Worm (Caenorhabditis elegans) whole organism, L4 larva: ENCODE data around the gene ran-1.

Source experiments
- D1046.2 ChIP-seq: fragments of 200-800 bp; sonication (Bioruptor generic); IDR thresholded peaks from 2 replicates; pipeline ENCODE4 v1.3.6; 2022; ENCODE audit warnings: missing genetic modification characterization, missing compliant biosample characterization
- F26F4.8 ChIP-seq: fragments of 200-800 bp; sonication (Bioruptor generic); conservative IDR thresholded peaks from 2 replicates; pipeline ENCODE4 v1.3.6; 2022; ENCODE audit warnings: missing genetic modification characterization, missing compliant biosample characterization
- F37D6.2 ChIP-seq: sonication (generic microtip); optimal IDR thresholded peaks from 2 replicates; lab custom pipeline; 2016; ENCODE audit warnings: mild to moderate bottlenecking, missing genetic modification characterization, missing compliant biosample characterization
- F49E8.2 ChIP-seq: sonication (generic microtip); optimal IDR thresholded peaks from 2 replicates; lab custom pipeline; 2016; ENCODE audit warnings: missing compliant biosample characterization, mild to moderate bottlenecking, missing genetic modification characterization, borderline replicate concordance
- T20F7.1 ChIP-seq: fragments of 200-800 bp; sonication (Bioruptor generic); optimal IDR thresholded peaks from 2 replicates; lab custom pipeline; 2018; ENCODE audit warnings: mild to moderate bottlenecking, missing genetic modification characterization, missing compliant biosample characterization
- Y48G9A.11 ChIP-seq: fragments of 200-800 bp; sonication (Bioruptor generic); IDR thresholded peaks from 2 replicates; pipeline ENCODE4 v1.3.6; 2022; ENCODE audit warnings: missing genetic modification reagents, missing genetic modification characterization, missing compliant biosample characterization
- Y75B8A.6 ChIP-seq: fragments of 200-800 bp; sonication (Bioruptor generic); IDR thresholded peaks from 2 replicates; pipeline ENCODE4 v1.3.6; 2022; ENCODE audit warnings: missing genetic modification reagents, missing genetic modification characterization, missing compliant biosample characterization
- ZK337.2 ChIP-seq: fragments of 200-800 bp; sonication (Bioruptor generic); IDR thresholded peaks from 2 replicates; pipeline ENCODE4 v1.3.6; 2022; ENCODE audit warnings: missing genetic modification reagents, missing genetic modification characterization, missing compliant biosample characterization
- aly-2 ChIP-seq: sonication (generic microtip); optimal IDR thresholded peaks from 2 replicates; lab custom pipeline; 2018; ENCODE audit warnings: missing biosample characterization, missing genetic modification characterization
- ama-1 ChIP-seq: fragments of 150-350 bp; optimal IDR thresholded peaks from 2 replicates; lab custom pipeline; 2014; ENCODE audit warnings: inconsistent platforms, mixed read lengths
- arid-1 ChIP-seq: fragments of 200-800 bp; sonication (Bioruptor generic); conservative IDR thresholded peaks from 2 replicates; pipeline ENCODE4 v1.3.6; 2022; ENCODE audit warnings: missing genetic modification reagents, missing genetic modification characterization, missing compliant biosample characterization
- ceh-44 ChIP-seq: fragments of 200-800 bp; sonication (Bioruptor generic); IDR thresholded peaks from 2 replicates; pipeline ENCODE4 v1.3.6; 2022; ENCODE audit warnings: missing genetic modification reagents, missing genetic modification characterization, missing compliant biosample characterization
- ceh-82 ChIP-seq: sonication (generic microtip); optimal IDR thresholded peaks from 2 replicates; lab custom pipeline; 2017; ENCODE audit warnings: missing biosample characterization, missing genetic modification characterization
- daf-12 ChIP-seq: fragments of 150-350 bp; optimal IDR thresholded peaks from 2 replicates; lab custom pipeline; 2014; ENCODE audit warnings: missing biosample characterization, missing genetic modification reagents, missing genetic modification characterization
- daf-8 ChIP-seq: fragments of 200-800 bp; sonication (Bioruptor generic); IDR thresholded peaks from 2 replicates; pipeline ENCODE4 v1.3.6; 2022; ENCODE audit warnings: missing genetic modification characterization, missing compliant biosample characterization
- dmd-6 ChIP-seq: fragments of 200-800 bp; sonication (Bioruptor generic); IDR thresholded peaks from 2 replicates; pipeline ENCODE4 v1.3.6; 2022; ENCODE audit warnings: missing genetic modification reagents, missing genetic modification characterization, missing compliant biosample characterization
- dmd-9 ChIP-seq: fragments of 200-800 bp; sonication (Bioruptor generic); IDR thresholded peaks from 2 replicates; pipeline ENCODE4 v1.3.6; 2022; ENCODE audit warnings: missing genetic modification reagents, missing genetic modification characterization, missing compliant biosample characterization
- gei-8 ChIP-seq: fragments of 200-800 bp; sonication (Bioruptor generic); optimal IDR thresholded peaks from 2 replicates; lab custom pipeline; 2018; ENCODE audit warnings: mild to moderate bottlenecking, missing genetic modification characterization, missing compliant biosample characterization
- hif-1 ChIP-seq, 2 experiments: sonication (generic microtip); optimal IDR thresholded peaks; 2 replicates each; lab custom pipeline; 2016 to 2017; ENCODE audit warnings: missing compliant biosample characterization in 2 of 2, missing genetic modification characterization in 2 of 2, missing genetic modification reagents in 2 of 2, missing genotype in 2 of 2, mild to moderate bottlenecking in 1 of 2
- hlh-11 ChIP-seq: fragments of 200-800 bp; sonication (Bioruptor generic); optimal IDR thresholded peaks from 2 replicates; lab custom pipeline; 2018; ENCODE audit warnings: mild to moderate bottlenecking, missing genetic modification characterization, missing compliant biosample characterization
- jun-1 ChIP-seq: fragments of 150-350 bp; optimal IDR thresholded peaks from 2 replicates; lab custom pipeline; 2014; ENCODE audit warnings: missing biosample characterization, missing genetic modification reagents, missing genetic modification characterization
- lim-7 ChIP-seq: fragments of 200-800 bp; sonication (Bioruptor generic); IDR thresholded peaks from 2 replicates; pipeline ENCODE4 v1.3.6; 2022; ENCODE audit warnings: missing genetic modification characterization, missing compliant biosample characterization
- lin-1 ChIP-seq: fragments of 200-800 bp; sonication (Bioruptor generic); IDR thresholded peaks from 2 replicates; pipeline ENCODE4 v1.3.6; 2022; ENCODE audit warnings: missing genetic modification reagents, missing genetic modification characterization, missing compliant biosample characterization
- lin-15B ChIP-seq: fragments of 150-350 bp; sonication (generic microtip); optimal IDR thresholded peaks from 3 replicates; lab custom pipeline; 2014; ENCODE audit warnings: missing biosample characterization, missing genetic modification characterization
- lin-38 ChIP-seq: fragments of 200-800 bp; sonication (Bioruptor generic); IDR thresholded peaks from 2 replicates; pipeline ENCODE4 v1.3.6; 2022; ENCODE audit warnings: missing genetic modification reagents, missing genetic modification characterization, missing compliant biosample characterization
- lin-39 ChIP-seq: fragments of 150-350 bp; optimal IDR thresholded peaks from 2 replicates; lab custom pipeline; 2014; ENCODE audit warnings: missing biosample characterization, missing genetic modification reagents, missing genetic modification characterization
- lsy-2 ChIP-seq, 2 experiments: fragments of 150-350 bp in 1 of 2; sonication (generic microtip) in 1 of 2; optimal IDR thresholded peaks; 2 replicates each; lab custom pipeline; 2014 to 2017; ENCODE audit warnings: missing biosample characterization in 2 of 2, missing genetic modification characterization in 2 of 2
- mep-1 ChIP-seq: fragments of 150-350 bp; sonication (generic microtip); optimal IDR thresholded peaks from 3 replicates; lab custom pipeline; 2014; ENCODE audit warnings: missing biosample characterization, missing genetic modification characterization
- mes-2 ChIP-seq: sonication (generic microtip); optimal IDR thresholded peaks from 2 replicates; lab custom pipeline; 2016; ENCODE audit warnings: missing genotype, mild to moderate bottlenecking, missing genetic modification characterization, missing compliant biosample characterization; ENCODE audit not compliant: poor library complexity, severe bottlenecking
- nhr-10 ChIP-seq: fragments of 150-350 bp; optimal IDR thresholded peaks from 2 replicates; lab custom pipeline; 2014; ENCODE audit warnings: missing biosample characterization, missing genetic modification characterization
- nhr-11 ChIP-seq: fragments of 150-350 bp; optimal IDR thresholded peaks from 2 replicates; lab custom pipeline; 2014; ENCODE audit warnings: missing biosample characterization, missing genetic modification characterization
- nhr-111 ChIP-seq: fragments of 200-800 bp; sonication (Bioruptor generic); optimal IDR thresholded peaks from 2 replicates; lab custom pipeline; 2018; ENCODE audit warnings: mild to moderate bottlenecking, missing genetic modification characterization, missing compliant biosample characterization
- nhr-25 ChIP-seq: sonication (generic microtip); optimal IDR thresholded peaks from 2 replicates; lab custom pipeline; 2017; ENCODE audit warnings: missing genetic modification characterization, mild to moderate bottlenecking, missing compliant biosample characterization, antibody characterized with exemption, moderate library complexity, borderline replicate concordance; ENCODE audit not compliant: insufficient read depth
- nhr-28 ChIP-seq: fragments of 150-350 bp; optimal IDR thresholded peaks from 2 replicates; lab custom pipeline; 2014; ENCODE audit warnings: missing biosample characterization, missing genetic modification characterization
- nhr-42 ChIP-seq: fragments of 200-800 bp; sonication (Bioruptor generic); IDR thresholded peaks from 2 replicates; pipeline ENCODE4 v1.3.6; 2022; ENCODE audit warnings: missing genetic modification characterization, missing compliant biosample characterization
- nhr-48 ChIP-seq: sonication (generic microtip); optimal IDR thresholded peaks from 2 replicates; lab custom pipeline; 2016; ENCODE audit warnings: mild to moderate bottlenecking, missing genetic modification characterization, missing compliant biosample characterization
- nhr-77 ChIP-seq: fragments of 150-350 bp; optimal IDR thresholded peaks from 2 replicates; lab custom pipeline; 2014; ENCODE audit warnings: missing biosample characterization, missing genetic modification characterization
- pha-4 ChIP-seq, 2 experiments: fragments of 150-350 bp in 1 of 2; fragments of 200-800 bp in 1 of 2; sonication (Bioruptor generic) in 1 of 2; IDR thresholded peaks in 1 of 2; optimal IDR thresholded peaks in 1 of 2; 2 replicates each; pipeline versions ENCODE4 v1.3.6 to Lab custom; 2014 to 2022; ENCODE audit warnings: missing genetic modification characterization in 2 of 2, missing genetic modification reagents in 2 of 2, missing biosample characterization in 1 of 2, missing compliant biosample characterization in 1 of 2
- php-3 ChIP-seq: fragments of 200-800 bp; sonication (Bioruptor generic); IDR thresholded peaks from 2 replicates; pipeline ENCODE4 v1.3.6; 2022; ENCODE audit warnings: missing genetic modification reagents, missing genetic modification characterization, missing compliant biosample characterization
- rbr-2 ChIP-seq: sonication (generic microtip); optimal IDR thresholded peaks from 2 replicates; lab custom pipeline; 2016; ENCODE audit warnings: missing genotype, missing genetic modification characterization, missing compliant biosample characterization
- skn-1 ChIP-seq: fragments of 150-350 bp; optimal IDR thresholded peaks from 2 replicates; lab custom pipeline; 2014; ENCODE audit warnings: missing biosample characterization, missing genetic modification characterization
- snpc-1.2 ChIP-seq: fragments of 200-800 bp; sonication (Bioruptor generic); IDR thresholded peaks from 2 replicates; pipeline ENCODE4 v1.3.6; 2022; ENCODE audit warnings: missing genetic modification reagents, missing genetic modification characterization, missing compliant biosample characterization
- unc-130 ChIP-seq: sonication (generic microtip); optimal IDR thresholded peaks from 2 replicates; lab custom pipeline; 2016; ENCODE audit warnings: missing genetic modification reagents, missing genetic modification characterization, missing compliant biosample characterization
- unc-39 ChIP-seq: sonication (generic microtip); optimal IDR thresholded peaks from 2 replicates; lab custom pipeline; 2017; ENCODE audit warnings: missing biosample characterization, missing genetic modification characterization
- zag-1 ChIP-seq: fragments of 150-350 bp; optimal IDR thresholded peaks from 2 replicates; lab custom pipeline; 2014; ENCODE audit warnings: missing biosample characterization, missing genetic modification characterization
- zfp-3 ChIP-seq: fragments of 200-800 bp; sonication (Bioruptor generic); conservative IDR thresholded peaks from 2 replicates; pipeline ENCODE4 v1.3.6; 2022; ENCODE audit warnings: missing genetic modification reagents, missing genetic modification characterization, missing compliant biosample characterization

The ran-1 gene

ce11 chrIII:10742382-10742860, 5.1 kb downstream of the ran-1 start, which contains the start of the genes tbb-1 and rib-2 (continued):
- TF ChIP-seq snpc-1.2: 0 out of 2 replicates have a peak, but pooled peaks have one; percentile 48
- TF ChIP-seq unc-130: peak; percentile 95
- TF ChIP-seq nhr-111: no peak
- no peak for TF ChIP-seq gei-8 (GFP tag; lab: Kevin White, UChicago)
- peak; percentile 39 for TF ChIP-seq jun-1 (tag; lab: Kevin White, UChicago)
- TF ChIP-seq Y48G9A.11: peak; percentile 88
- peak; percentile 92 for TF ChIP-seq nhr-77
- TF ChIP-seq lin-1 (GFP tag; lab: Robert Waterston, UW): peak; percentile 97
- peak; percentile 16 for TF ChIP-seq nhr-11 (tag; lab: Kevin White, UChicago)
- peak; percentile 85 for TF ChIP-seq nhr-28 (tag; lab: Kevin White, UChicago)
- no peak for TF ChIP-seq ceh-82 (tag; lab: Kevin White, UChicago)
- peak; percentile 99 for TF ChIP-seq php-3 (GFP tag; lab: Robert Waterston, UW)
- TF ChIP-seq nhr-48 (tag; lab: Kevin White, UChicago): peak; percentile 75
- TF ChIP-seq dmd-9 (GFP tag; lab: Robert Waterston, UW): 0 out of 2 replicates have a peak, but pooled peaks have one; percentile 32
- peak; percentile 94 for TF ChIP-seq dmd-6 (GFP tag; lab: Robert Waterston, UW)
- 0 out of 2 replicates have a peak, but pooled peaks have one; percentile 45 for TF ChIP-seq D1046.2
- TF ChIP-seq zag-1 (tag; lab: Kevin White, UChicago): no peak
- peak; percentile 77 for TF ChIP-seq arid-1 (GFP tag; lab: Robert Waterston, UW)
- peak; percentile 71 for TF ChIP-seq nhr-25 (tag; lab: Kevin White, UChicago)
- TF ChIP-seq F37D6.2 (tag; lab: Kevin White, UChicago): no peak
- no peak for TF ChIP-seq aly-2 (tag; lab: Kevin White, UChicago)

DNA sequence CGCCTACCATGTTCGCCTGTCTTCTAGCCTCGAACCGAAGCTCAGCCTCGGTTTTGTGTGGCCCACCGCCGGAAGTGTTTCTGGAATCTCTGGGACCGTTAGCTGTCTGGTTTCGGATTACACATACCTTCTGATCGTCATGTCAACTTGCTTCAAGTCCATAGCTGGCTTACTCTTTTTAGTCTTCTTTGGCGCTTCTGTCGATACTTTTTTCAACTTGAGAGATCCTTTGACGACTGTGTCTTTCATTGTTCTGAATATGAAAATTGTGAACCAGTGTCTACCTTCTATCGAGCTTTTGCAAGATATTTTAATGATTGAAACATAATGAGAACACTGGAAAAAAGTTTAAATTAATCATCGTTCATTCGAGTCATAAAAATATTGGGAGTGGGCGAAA, 7.0 kb downstream of the ran-1 start, which contains the start of gene K01G5.8:
Gene K01G5.8, minus strand, starts transcription at position 255 of the 400 bp plus-strand sequence.
- TF ChIP-seq lsy-2 (tag; optimal IDR thresholded peaks at IDR 0.05; lab: Kevin White, UChicago): no peak
- TF ChIP-seq ama-1 (lab: Kevin White, UChicago): peak; percentile 41
- 0 out of 2 replicates have a peak, but pooled peaks have one; percentile 5 for TF ChIP-seq lim-7 (GFP tag; lab: Robert Waterston, UW)
- no peak for TF ChIP-seq snpc-1.2
- TF ChIP-seq ceh-44 (GFP tag; lab: Robert Waterston, UW): no peak
- TF ChIP-seq nhr-11 (tag; lab: Kevin White, UChicago): no peak
- TF ChIP-seq ZK337.2 (GFP tag; lab: Robert Waterston, UW): no peak
- TF ChIP-seq lin-39 (tag; lab: Kevin White, UChicago): no peak
- peak; percentile 8 for TF ChIP-seq F49E8.2 (tag; lab: Kevin White, UChicago)
- TF ChIP-seq nhr-42 (GFP tag; lab: Robert Waterston, UW): 0 out of 2 replicates have a peak, but pooled peaks have one; percentile 48
- 0 out of 2 replicates have a peak, but pooled peaks have one; percentile 12 for TF ChIP-seq pha-4 (GFP tag; IDR thresholded peaks at IDR 0.05; lab: Robert Waterston, UW)
- TF ChIP-seq pha-4 (tag; optimal IDR thresholded peaks at IDR 0.05; lab: Kevin White, UChicago): no peak
- TF ChIP-seq Y75B8A.6 (GFP tag; lab: Robert Waterston, UW): 0 out of 2 replicates have a peak, but pooled peaks have one; percentile 39
- peak; percentile 63 for TF ChIP-seq lin-38 (GFP tag; lab: Robert Waterston, UW)

ce11 chrIII:10739902-10740301, 7.6 kb downstream of the ran-1 start:
- TF ChIP-seq nhr-25 (tag; lab: Kevin White, UChicago) (no peak), lim-7 (GFP tag; lab: Robert Waterston, UW) (no peak), Y48G9A.11 (no peak), rbr-2 (tag; lab: Kevin White, UChicago) (peak; percentile 61), F26F4.8 (GFP tag; lab: Robert Waterston, UW) (no peak), lin-15B (tag; lab: Kevin White, UChicago) (no peak), mep-1 (tag; lab: Kevin White, UChicago) (peak; percentile 58), zfp-3 (GFP tag; lab: Robert Waterston, UW) (0 out of 2 replicates have a peak, but pooled peaks have one; percentile 49), D1046.2 (no peak), nhr-10 (no peak), unc-39 (no peak), ZK337.2 (GFP tag; lab: Robert Waterston, UW) (no peak), daf-12 (tag; lab: Kevin White, UChicago) (no peak), T20F7.1 (GFP tag; lab: Kevin White, UChicago) (no peak), skn-1 (tag; lab: Kevin White, UChicago) (no peak), hif-1 (tag; optimal IDR thresholded peaks at IDR 0.05; lab: Kevin White, UChicago) (peak in 1 of 2 experiments; percentile 48), hlh-11 (tag; lab: Kevin White, UChicago) (peak; percentile 71), mes-2 (peak; percentile 66), daf-8 (no peak), ceh-82 (tag; lab: Kevin White, UChicago) (no peak)
